Worm (Caenorhabditis elegans): ENCODE measurements around the gene F07A11.1.

ce11 chrII:11637817-11638216 lies 45.9 kb upstream of the F07A11.1 start:
- no peak for TF ChIP-seq ama-1 (optimal IDR thresholded peaks at IDR 0.05)
- no peak for TF ChIP-seq B0310.2 (tag; optimal IDR thresholded peaks at IDR 0.05)
- no peak for TF ChIP-seq scrt-1 (GFP tag; IDR thresholded peaks at IDR 0.05)
- no peak for TF ChIP-seq aly-1 (tag; optimal IDR thresholded peaks at IDR 0.05)
- no peak for TF ChIP-seq pes-1 (GFP tag; IDR thresholded peaks at IDR 0.05)
- TF ChIP-seq ets-7 (tag; optimal IDR thresholded peaks at IDR 0.05), result no peak
- no peak for TF ChIP-seq tbx-11 (GFP tag; IDR thresholded peaks at IDR 0.05)
